Worm (Caenorhabditis elegans): Measurements from ENCODE around the gene fat-7.

The fat-7 gene

DNA sequence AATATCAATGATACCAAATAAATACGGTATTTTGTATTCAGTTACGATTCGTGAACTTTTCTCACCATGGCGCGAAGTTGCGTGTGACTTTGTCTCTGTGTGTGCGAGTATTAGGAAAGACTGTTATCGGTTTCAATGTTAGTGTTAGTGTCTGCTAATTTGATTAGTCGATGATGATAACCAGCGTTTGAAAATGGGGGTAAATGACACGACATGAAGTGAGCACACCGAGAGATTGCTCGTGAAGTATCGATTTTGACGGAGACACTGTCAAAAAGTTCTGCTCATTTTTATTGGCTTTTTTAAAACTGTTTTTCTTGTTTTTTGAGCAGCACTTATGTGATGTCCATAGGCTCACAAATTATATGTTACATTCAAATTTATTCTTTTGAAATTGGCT, 45.5 kb upstream of the fat-7 start (continued):
- TF ChIP-seq pha-4 (tag; optimal IDR thresholded peaks at IDR 0.05): peak; percentile 43
- TF ChIP-seq aptf-2 (GFP tag; conservative IDR thresholded peaks at IDR 0.05): no peak
- no peak for TF ChIP-seq B0019.2 (GFP tag; conservative IDR thresholded peaks at IDR 0.05)
- TF ChIP-seq sptf-2 (GFP tag; optimal IDR thresholded peaks at IDR 0.05): no peak
- 0 out of 2 replicates have a peak, but pooled peaks have one; percentile 31 for TF ChIP-seq hmg-1.2 (GFP tag; IDR thresholded peaks at IDR 0.05)
- TF ChIP-seq ztf-6 (GFP tag; IDR thresholded peaks at IDR 0.05): no peak
- no peak for TF ChIP-seq F23B12.7 (tag; optimal IDR thresholded peaks at IDR 0.05; ENCODE audit: insufficient read depth)
- peak; percentile 4 for TF ChIP-seq ztf-22 (GFP tag; optimal IDR thresholded peaks at IDR 0.05)
- TF ChIP-seq hlh-26 (GFP tag; conservative IDR thresholded peaks at IDR 0.05): no peak
- no peak for TF ChIP-seq ceh-100 (GFP tag; IDR thresholded peaks at IDR 0.05)
- TF ChIP-seq him-1 (tag; optimal IDR thresholded peaks at IDR 0.05): peak; percentile 76
- no peak for TF ChIP-seq nhr-27 (tag; optimal IDR thresholded peaks at IDR 0.05)
- no peak for TF ChIP-seq F37B4.10 (GFP tag; IDR thresholded peaks at IDR 0.05)
- peak; percentile 73 for TF ChIP-seq ets-4 (GFP tag; optimal IDR thresholded peaks at IDR 0.05)
- TF ChIP-seq Y95B8A.8 (GFP tag; IDR thresholded peaks at IDR 0.05): 0 out of 2 replicates have a peak, but pooled peaks have one; percentile 42
- TF ChIP-seq somi-1 (GFP tag; optimal IDR thresholded peaks at IDR 0.05): peak; percentile 30
- TF ChIP-seq dpl-1 (GFP tag; optimal IDR thresholded peaks at IDR 0.05): no peak
- TF ChIP-seq dpff-1 (tag; optimal IDR thresholded peaks at IDR 0.05): peak; percentile 1
- no peak for TF ChIP-seq nfya-2 (GFP tag; IDR thresholded peaks at IDR 0.05)
- TF ChIP-seq lag-1 (GFP tag; IDR thresholded peaks at IDR 0.05): no peak
- peak; percentile 35 for TF ChIP-seq lin-54 (GFP tag; optimal IDR thresholded peaks at IDR 0.05)
- TF ChIP-seq F57C9.4 (tag; optimal IDR thresholded peaks at IDR 0.05): no peak
- TF ChIP-seq pbrm-1 (GFP tag; IDR thresholded peaks at IDR 0.05): peak; percentile 39; the same call in 1 of the 2 replicates
- TF ChIP-seq ztf-3 (GFP tag; optimal IDR thresholded peaks at IDR 0.05): no peak
- no peak for TF ChIP-seq fkh-3 (tag; optimal IDR thresholded peaks at IDR 0.05)
- TF ChIP-seq tbp1 (GFP tag; optimal IDR thresholded peaks at IDR 0.05): peak; percentile 45
- no peak; the same call in 1 of the 2 replicates for TF ChIP-seq dox-1 (GFP tag; IDR thresholded peaks at IDR 0.05)
- no peak for TF ChIP-seq nhr-120 (GFP tag; IDR thresholded peaks at IDR 0.05)
- TF ChIP-seq xnd-1 (tag; optimal IDR thresholded peaks at IDR 0.05): peak; percentile 56
- TF ChIP-seq Y53G8AR.9 (GFP tag; conservative IDR thresholded peaks at IDR 0.05): peak; percentile 76
- TF ChIP-seq lsl-1 (GFP tag; optimal IDR thresholded peaks at IDR 0.05): peak; percentile 33
- TF ChIP-seq T07F8.4 (tag; optimal IDR thresholded peaks at IDR 0.05): no peak
- peak; percentile 43 for TF ChIP-seq chd-7 (tag; optimal IDR thresholded peaks at IDR 0.05)
- TF ChIP-seq F57A8.1 (GFP tag; optimal IDR thresholded peaks at IDR 0.05): no peak
- no peak for TF ChIP-seq cebp-2 (GFP tag; IDR thresholded peaks at IDR 0.05)
- TF ChIP-seq C17E4.6 (GFP tag; IDR thresholded peaks at IDR 0.05): no peak
- TF ChIP-seq B0261.1 (tag; optimal IDR thresholded peaks at IDR 0.05): no peak
- 0 out of 2 replicates have a peak, but pooled peaks have one; percentile 45 for TF ChIP-seq ceh-40 (GFP tag; IDR thresholded peaks at IDR 0.05)
- TF ChIP-seq ceh-79 (tag; optimal IDR thresholded peaks at IDR 0.05): no peak
- TF ChIP-seq snpc-3.4 (tag; optimal IDR thresholded peaks at IDR 0.05): peak; percentile 6
- TF ChIP-seq mes-4 (tag; optimal IDR thresholded peaks at IDR 0.05): no peak
- TF ChIP-seq aptf-3 (GFP tag; IDR thresholded peaks at IDR 0.05): no peak
- no peak for TF ChIP-seq rpc-1 (optimal IDR thresholded peaks at IDR 0.05)
- no peak for TF ChIP-seq rpc-1 (tag; optimal IDR thresholded peaks at IDR 0.05)
- no peak for TF ChIP-seq zim-3 (tag; optimal IDR thresholded peaks at IDR 0.05)
- TF ChIP-seq K11D2.4 (GFP tag; IDR thresholded peaks at IDR 0.05): no peak
- TF ChIP-seq D2030.7 (GFP tag; IDR thresholded peaks at IDR 0.05): no peak
- TF ChIP-seq lin-40 (tag; optimal IDR thresholded peaks at IDR 0.05): peak; percentile 29
- TF ChIP-seq lsy-27 (tag; optimal IDR thresholded peaks at IDR 0.05; ENCODE audit: borderline replicate concordance, insufficient read depth): no peak
